Fruit fly (Drosophila melanogaster): ENCODE data around the gene Ir7f.

Gene Ir7f

dm6 chrX:7888386-7889024 lies 4.7 kb upstream of the Ir7f start, which contains the start of gene Acat1 (continued):
- no peak for TF ChIP-seq crol (GFP tag; IDR thresholded peaks at IDR 0.05)
- TF ChIP-seq sr (GFP tag; IDR thresholded peaks at IDR 0.05), result no peak
- peak; percentile 72 for TF ChIP-seq CG32532 (GFP tag; IDR thresholded peaks at IDR 0.05)
- no peak for TF ChIP-seq dimm (GFP tag; IDR thresholded peaks at IDR 0.05)
- peak; percentile 53 for TF ChIP-seq CG14710 (tag; optimal IDR thresholded peaks at IDR 0.05)
- TF ChIP-seq CG17802 (tag; optimal IDR thresholded peaks at IDR 0.05), result no peak
- TF ChIP-seq bcd (GFP tag; optimal IDR thresholded peaks at IDR 0.05), result peak; percentile 42
- peak; percentile 33; the same call in 1 of the 2 replicates for TF ChIP-seq CG10366 (GFP tag; IDR thresholded peaks at IDR 0.05)
- TF ChIP-seq bbx (GFP tag; IDR thresholded peaks at IDR 0.05; ENCODE audit: partially characterized antibody), result 0 out of 2 replicates have a peak, but pooled peaks have one; percentile 14
- TF ChIP-seq nerfin-2 (GFP tag; IDR thresholded peaks at IDR 0.05; ENCODE audit: partially characterized antibody), result peak; percentile 38; the same call in 1 of the 2 replicates
- peak; percentile 54 for TF ChIP-seq CG18011 (GFP tag; optimal IDR thresholded peaks at IDR 0.05)
- no peak for TF ChIP-seq br (optimal IDR thresholded peaks at IDR 0.05)
- peak in 1 of 2 experiments; percentile 64 for TF ChIP-seq bsh (GFP tag; optimal IDR thresholded peaks at IDR 0.05)
- TF ChIP-seq pho (GFP tag; optimal IDR thresholded peaks at IDR 0.05), result peak; percentile 40
- peak; percentile 46 for TF ChIP-seq jumu (GFP tag; optimal IDR thresholded peaks at IDR 0.05)
- TF ChIP-seq CG3838 (GFP tag; optimal IDR thresholded peaks at IDR 0.05), result no peak
- TF ChIP-seq CG4328 (GFP tag; optimal IDR thresholded peaks at IDR 0.05), result no peak
- TF ChIP-seq corto (GFP tag; optimal IDR thresholded peaks at IDR 0.05), result peak; percentile 49
- TF ChIP-seq CG13775 (GFP tag; optimal IDR thresholded peaks at IDR 0.05), result peak; percentile 47
- TF ChIP-seq gem (tag; optimal IDR thresholded peaks at IDR 0.05), result no peak
- TF ChIP-seq CG3726 (GFP tag; IDR thresholded peaks at IDR 0.05), result no peak
- TF ChIP-seq eve (GFP tag; optimal IDR thresholded peaks at IDR 0.05), result no peak
- TF ChIP-seq da (GFP tag; optimal IDR thresholded peaks at IDR 0.05), result no peak
- peak; percentile 50 for TF ChIP-seq pzg (GFP tag; optimal IDR thresholded peaks at IDR 0.05)
- TF ChIP-seq BtbVII (GFP tag; optimal IDR thresholded peaks at IDR 0.05), result no peak
- TF ChIP-seq p53 (GFP tag; optimal IDR thresholded peaks at IDR 0.05), result no peak
- TF ChIP-seq CG12769 (tag; optimal IDR thresholded peaks at IDR 0.05), result no peak
- no peak for TF ChIP-seq CG4707 (GFP tag; optimal IDR thresholded peaks at IDR 0.05)
- no peak for TF ChIP-seq fru (optimal IDR thresholded peaks at IDR 0.05)
- peak; percentile 72 for TF ChIP-seq Rfx (GFP tag; IDR thresholded peaks at IDR 0.05)
- TF ChIP-seq BEAF-32 (GFP tag; optimal IDR thresholded peaks at IDR 0.05), result peak; percentile 57
- peak; percentile 28 for TF ChIP-seq CG12744 (GFP tag; optimal IDR thresholded peaks at IDR 0.05)
- peak; percentile 29 for TF ChIP-seq CG5245 (GFP tag; optimal IDR thresholded peaks at IDR 0.05)
- TF ChIP-seq oc (tag; optimal IDR thresholded peaks at IDR 0.05), result no peak
- peak; percentile 58 for TF ChIP-seq CG7556 (GFP tag; optimal IDR thresholded peaks at IDR 0.05)
- no peak for TF ChIP-seq CrebB (tag; optimal IDR thresholded peaks at IDR 0.05)
- TF ChIP-seq CG11398 (GFP tag; optimal IDR thresholded peaks at IDR 0.05), result no peak
- TF ChIP-seq btn (GFP tag; optimal IDR thresholded peaks at IDR 0.05), result no peak
- no peak for TF ChIP-seq CG4617 (GFP tag; optimal IDR thresholded peaks at IDR 0.05; ENCODE audit: borderline replicate concordance)
- TF ChIP-seq Adf1 (GFP tag; IDR thresholded peaks at IDR 0.05), result no peak
- TF ChIP-seq z (GFP tag; IDR thresholded peaks at IDR 0.05), result no peak
- no peak for TF ChIP-seq wor (GFP tag; IDR thresholded peaks at IDR 0.05)
- TF ChIP-seq scrt (GFP tag; optimal IDR thresholded peaks at IDR 0.05), result peak; percentile 91
- TF ChIP-seq CG12104 (GFP tag; optimal IDR thresholded peaks at IDR 0.05), result no peak
- TF ChIP-seq Ada2b (GFP tag; IDR thresholded peaks at IDR 0.05), result no peak
- no peak for TF ChIP-seq Trl (optimal IDR thresholded peaks at IDR 0.05)
- peak; percentile 52 for TF ChIP-seq Trl (GFP tag; optimal IDR thresholded peaks at IDR 0.05)
- no peak for TF ChIP-seq cas (GFP tag; IDR thresholded peaks at IDR 0.05)
- TF ChIP-seq chm (GFP tag; IDR thresholded peaks at IDR 0.05), result no peak
- peak; percentile 32; the same call in 1 of the 2 replicates for TF ChIP-seq klu (GFP tag; IDR thresholded peaks at IDR 0.05)
- TF ChIP-seq danr (GFP tag; IDR thresholded peaks at IDR 0.05), result no peak
